Fruit fly (Drosophila melanogaster): ENCODE measurements around the gene CG32603.

CG32603 gene

DNA sequence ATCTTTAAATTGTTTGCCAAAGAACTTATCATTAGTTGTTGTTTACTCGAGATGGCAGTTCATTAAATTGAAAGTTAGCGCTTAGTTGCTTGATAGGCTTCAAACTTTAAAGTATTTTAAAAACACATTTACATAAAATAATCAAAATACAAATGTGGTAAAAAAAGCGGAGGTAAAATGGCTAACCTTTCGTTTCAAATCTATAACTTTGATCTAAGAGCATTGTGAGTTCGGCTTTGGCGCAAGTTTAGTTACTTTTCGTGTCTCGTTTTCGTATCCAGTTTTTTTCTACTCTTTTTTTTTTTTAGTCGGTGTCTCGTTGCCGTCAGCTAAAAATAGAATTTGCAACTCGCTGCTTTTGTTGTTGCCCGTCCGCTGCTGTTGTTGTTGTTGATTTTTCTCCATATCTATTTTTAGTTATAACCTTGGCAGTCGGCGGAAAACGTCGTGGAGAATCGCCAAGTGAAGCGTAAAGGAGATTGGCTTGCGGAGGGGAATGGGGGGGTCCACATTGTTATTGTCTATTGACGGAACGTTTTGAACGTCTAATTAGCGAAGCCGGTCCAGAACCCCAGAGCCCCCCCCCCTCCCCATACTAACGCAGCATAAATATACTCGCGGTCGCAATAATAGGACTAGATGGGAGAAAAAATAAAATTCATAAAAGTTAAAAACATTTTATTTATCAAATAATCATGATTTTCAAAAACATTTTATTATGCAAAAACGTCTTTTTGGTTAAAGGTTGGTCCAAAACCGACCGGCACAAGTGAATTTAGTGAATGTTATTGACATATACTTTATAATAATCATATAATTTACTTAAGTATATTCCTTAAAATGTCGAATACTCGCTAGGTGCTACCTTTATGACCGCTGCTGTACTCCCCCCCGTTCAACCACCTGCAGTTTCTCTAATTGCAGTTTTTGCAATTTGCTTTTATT is 30.4 kb downstream of the CG32603 start:
- peak; percentile 58 for TF ChIP-seq Fer1 (GFP tag; optimal IDR thresholded peaks at IDR 0.05)
- no peak for TF ChIP-seq D (optimal IDR thresholded peaks at IDR 0.05)
- no peak for TF ChIP-seq D (GFP tag; optimal IDR thresholded peaks at IDR 0.05)
- no peak for TF ChIP-seq CG10431 (GFP tag; optimal IDR thresholded peaks at IDR 0.05)
- TF ChIP-seq pan (optimal IDR thresholded peaks at IDR 0.05), result no peak
- TF ChIP-seq pan (GFP tag; optimal IDR thresholded peaks at IDR 0.05 in 1 of 2, IDR thresholded peaks at IDR 0.05 in 1 of 2), result peak in 1 of 2 experiments; percentile 42
- TF ChIP-seq org-1 (GFP tag; optimal IDR thresholded peaks at IDR 0.05), result peak; percentile 28
- peak; percentile 75 for TF ChIP-seq grau (tag; optimal IDR thresholded peaks at IDR 0.05)
- TF ChIP-seq kni (GFP tag; optimal IDR thresholded peaks at IDR 0.05), result no peak
- TF ChIP-seq corto (GFP tag; optimal IDR thresholded peaks at IDR 0.05), result no peak
- peak; percentile 24 for TF ChIP-seq ind (GFP tag; optimal IDR thresholded peaks at IDR 0.05)
- peak; percentile 30 for TF ChIP-seq D19A (tag; optimal IDR thresholded peaks at IDR 0.05)
- peak; percentile 55 for TF ChIP-seq Ada2b (GFP tag; IDR thresholded peaks at IDR 0.05)
- no peak for TF ChIP-seq CG14710 (tag; optimal IDR thresholded peaks at IDR 0.05)
- peak; percentile 23 for TF ChIP-seq Abd-B (GFP tag; optimal IDR thresholded peaks at IDR 0.05)
- TF ChIP-seq mirr (GFP tag; optimal IDR thresholded peaks at IDR 0.05), result no peak
- TF ChIP-seq CG12299 (tag; optimal IDR thresholded peaks at IDR 0.05), result no peak
- TF ChIP-seq wdn (GFP tag; IDR thresholded peaks at IDR 0.05), result peak; percentile 44; the same call in 1 of the 2 replicates
- peak; percentile 28 for TF ChIP-seq Ssrp (tag; optimal IDR thresholded peaks at IDR 0.05)
- no peak for TF ChIP-seq CG14860 (GFP tag; IDR thresholded peaks at IDR 0.05; ENCODE audit: partially characterized antibody)
- TF ChIP-seq CG8924 (tag; optimal IDR thresholded peaks at IDR 0.05), result peak; percentile 37
- peak; percentile 46 for TF ChIP-seq CG10274 (GFP tag; optimal IDR thresholded peaks at IDR 0.05)
- peak; percentile 35 for TF ChIP-seq CG10979 (tag; optimal IDR thresholded peaks at IDR 0.05)
- TF ChIP-seq stwl (tag; optimal IDR thresholded peaks at IDR 0.05), result no peak
- no peak for TF ChIP-seq CG7745 (tag; optimal IDR thresholded peaks at IDR 0.05)
- TF ChIP-seq MESR4 (GFP tag; optimal IDR thresholded peaks at IDR 0.05), result no peak
- no peak for TF ChIP-seq CG31365 (tag; optimal IDR thresholded peaks at IDR 0.05)
- TF ChIP-seq CG7556 (GFP tag; optimal IDR thresholded peaks at IDR 0.05), result peak; percentile 17
- TF ChIP-seq Hr51 (GFP tag; optimal IDR thresholded peaks at IDR 0.05), result peak in 1 of 2 experiments; percentile 59
- peak; percentile 43 for TF ChIP-seq scrt (GFP tag; optimal IDR thresholded peaks at IDR 0.05)
- peak; percentile 57 for TF ChIP-seq dmrt99B (tag; optimal IDR thresholded peaks at IDR 0.05)
- TF ChIP-seq CG14014 (GFP tag; IDR thresholded peaks at IDR 0.05), result peak; percentile 50
- peak; percentile 36; the same call in 1 of the 2 replicates for TF ChIP-seq H2.0 (GFP tag; IDR thresholded peaks at IDR 0.05)
- no peak for TF ChIP-seq CG1529 (GFP tag; optimal IDR thresholded peaks at IDR 0.05)
- TF ChIP-seq CG9932 (GFP tag; IDR thresholded peaks at IDR 0.05), result peak; percentile 63
- TF ChIP-seq CG17829 (tag; optimal IDR thresholded peaks at IDR 0.05), result peak; percentile 17
- TF ChIP-seq Atf6 (GFP tag; IDR thresholded peaks at IDR 0.05), result peak; percentile 47; the same call in 1 of the 2 replicates
- TF ChIP-seq CG13624 (GFP tag; optimal IDR thresholded peaks at IDR 0.05), result peak; percentile 5
- peak; percentile 48; the same call in 1 of the 2 replicates for TF ChIP-seq Ptx1 (GFP tag; IDR thresholded peaks at IDR 0.05)
- TF ChIP-seq Taf1 (GFP tag; IDR thresholded peaks at IDR 0.05), result 0 out of 2 replicates have a peak, but pooled peaks have one; percentile 28
- TF ChIP-seq PHDP (tag; optimal IDR thresholded peaks at IDR 0.05), result peak; percentile 67
- TF ChIP-seq CG15269 (tag; optimal IDR thresholded peaks at IDR 0.05), result peak; percentile 62
- TF ChIP-seq H15 (GFP tag; IDR thresholded peaks at IDR 0.05), result no peak
- peak; percentile 22 for TF ChIP-seq sug (tag; optimal IDR thresholded peaks at IDR 0.05)
- TF ChIP-seq CG1647 (GFP tag; optimal IDR thresholded peaks at IDR 0.05), result no peak
- TF ChIP-seq zfh1 (GFP tag; IDR thresholded peaks at IDR 0.05), result no peak
- TF ChIP-seq tio (GFP tag; optimal IDR thresholded peaks at IDR 0.05), result peak; percentile 19
- peak; percentile 66 for TF ChIP-seq caup (GFP tag; optimal IDR thresholded peaks at IDR 0.05; ENCODE audit: severe bottlenecking)
